Fruit fly (Drosophila melanogaster) whole organism, embryonic: ENCODE measurements around the gene CG5262.

Experiments
- ATbp ChIP-seq: fragments of 200-800 bp; sonication (Bioruptor generic); optimal IDR thresholded peaks from 2 replicates; lab custom pipeline; 2017; ENCODE audit warnings: missing biosample characterization, mild to moderate bottlenecking, missing genetic modification characterization, missing genetic modification reagents
- CG10321 ChIP-seq: fragments of 200-800 bp; sonication (Bioruptor generic); IDR thresholded peaks from 2 replicates; pipeline ENCODE4 v1.3.6; 2022; ENCODE audit warnings: missing biosample characterization, missing genetic modification characterization
- CG10366 ChIP-seq: fragments of 200-800 bp; sonication (Bioruptor generic); IDR thresholded peaks from 2 replicates; pipeline ENCODE4 v1.3.6; 2022; ENCODE audit warnings: missing biosample characterization, missing genetic modification characterization
- CG10959 ChIP-seq: fragments of 200-800 bp; sonication (Bioruptor generic); IDR thresholded peaks from 2 replicates; pipeline ENCODE4 v1.3.6; 2022; ENCODE audit warnings: missing biosample characterization, missing genetic modification characterization
- CG11247 ChIP-seq: fragments of 200-800 bp; sonication (Bioruptor generic); IDR thresholded peaks from 2 replicates; pipeline ENCODE4 v1.3.6; 2022; ENCODE audit warnings: missing biosample characterization, missing genetic modification characterization
- CG12071 ChIP-seq: fragments of 200-800 bp; sonication (Bioruptor generic); optimal IDR thresholded peaks from 3 replicates; lab custom pipeline; 2018; ENCODE audit warnings: missing biosample characterization, mild to moderate bottlenecking, missing genetic modification characterization
- CG14860 ChIP-seq: fragments of 200-800 bp; sonication (Bioruptor generic); IDR thresholded peaks from 3 replicates; pipeline ENCODE4 v1.3.6; 2022; ENCODE audit warnings: missing biosample characterization, missing genetic modification characterization; ENCODE audit not compliant: partially characterized antibody
- CG15514 ChIP-seq: fragments of 200-800 bp; sonication (Bioruptor generic); optimal IDR thresholded peaks from 3 replicates; lab custom pipeline; 2017; ENCODE audit warnings: missing biosample characterization, missing genetic modification characterization, mild to moderate bottlenecking, moderate library complexity, missing genetic modification reagents
- CG2116 ChIP-seq: fragments of 200-800 bp; sonication (Bioruptor generic); optimal IDR thresholded peaks from 3 replicates; lab custom pipeline; 2018; ENCODE audit warnings: missing biosample characterization, mild to moderate bottlenecking, missing genetic modification characterization
- CG2678 ChIP-seq: fragments of 200-800 bp; sonication (Bioruptor generic); optimal IDR thresholded peaks from 3 replicates; lab custom pipeline; 2019; ENCODE audit warnings: missing biosample characterization, mild to moderate bottlenecking, missing genetic modification characterization, moderate library complexity
- CG30431 ChIP-seq: fragments of 200-800 bp; sonication (Bioruptor generic); optimal IDR thresholded peaks from 2 replicates; lab custom pipeline; 2017; ENCODE audit warnings: missing biosample characterization, missing genetic modification characterization
- CG3065 ChIP-seq: fragments of 200-800 bp; sonication (Bioruptor generic); optimal IDR thresholded peaks from 2 replicates; lab custom pipeline; 2016; ENCODE audit warnings: missing biosample characterization, missing genetic modification characterization
- CG3281 ChIP-seq: fragments of 200-800 bp; sonication (Bioruptor generic); optimal IDR thresholded peaks from 3 replicates; lab custom pipeline; 2017; ENCODE audit warnings: missing biosample characterization, mild to moderate bottlenecking, missing genetic modification characterization
- CG3726 ChIP-seq: fragments of 200-800 bp; sonication (Bioruptor generic); IDR thresholded peaks from 3 replicates; pipeline ENCODE4, ENCODE4 v1.3.6; 2022; ENCODE audit warnings: missing biosample characterization, missing genetic modification characterization
- CG3847 ChIP-seq: fragments of 200-800 bp; sonication (Bioruptor generic); IDR thresholded peaks from 2 replicates; pipeline ENCODE4 v1.3.6; 2022; ENCODE audit warnings: missing biosample characterization, missing genetic modification characterization
- CG43689 ChIP-seq: fragments of 200-800 bp; sonication (Bioruptor generic); IDR thresholded peaks from 2 replicates; pipeline ENCODE4 v1.3.6; 2022; ENCODE audit warnings: missing biosample characterization, missing genetic modification characterization
- CG4617 ChIP-seq: fragments of 200-800 bp; sonication (Bioruptor generic); optimal IDR thresholded peaks from 3 replicates; lab custom pipeline; 2016; ENCODE audit warnings: missing biosample characterization, missing genetic modification characterization, borderline replicate concordance
- CG6254 ChIP-seq: fragments of 200-800 bp; sonication (Bioruptor generic); optimal IDR thresholded peaks from 3 replicates; lab custom pipeline; 2017; ENCODE audit warnings: mild to moderate bottlenecking, missing biosample characterization, missing genetic modification reagents, missing genetic modification characterization
- CG6654 ChIP-seq: fragments of 200-800 bp; sonication (Bioruptor generic); optimal IDR thresholded peaks from 2 replicates; lab custom pipeline; 2017; ENCODE audit warnings: missing biosample characterization, mild to moderate bottlenecking, missing genetic modification characterization
- CG6791 ChIP-seq: fragments of 200-800 bp; sonication (Bioruptor generic); IDR thresholded peaks from 3 replicates; pipeline ENCODE4 v1.3.6; 2022; ENCODE audit warnings: missing biosample characterization, missing genetic modification characterization; ENCODE audit not compliant: partially characterized antibody
- CG7372 ChIP-seq: fragments of 200-800 bp; sonication (Bioruptor generic); IDR thresholded peaks from 2 replicates; pipeline ENCODE4 v1.3.6; 2022; ENCODE audit warnings: missing biosample characterization, missing genetic modification characterization
- CG8478 ChIP-seq: fragments of >200 bp; optimal IDR thresholded peaks from 2 replicates; lab custom pipeline; 2018
- CG9437 ChIP-seq: fragments of 200-800 bp; sonication (Bioruptor generic); optimal IDR thresholded peaks from 2 replicates; lab custom pipeline; 2018; ENCODE audit warnings: missing biosample characterization, mild to moderate bottlenecking, missing genetic modification characterization
- CoRest ChIP-seq: fragments of 200-800 bp; sonication (Bioruptor generic); optimal IDR thresholded peaks from 3 replicates; lab custom pipeline; 2018; ENCODE audit warnings: missing biosample characterization, mild to moderate bottlenecking, missing genetic modification characterization, moderate library complexity
- ERR ChIP-seq: fragments of 200-800 bp; sonication (Bioruptor generic); optimal IDR thresholded peaks from 2 replicates; lab custom pipeline; 2016; ENCODE audit warnings: missing biosample characterization, missing genetic modification characterization
- Fer2 ChIP-seq: fragments of 200-800 bp; sonication (Bioruptor generic); optimal IDR thresholded peaks from 2 replicates; lab custom pipeline; 2018; ENCODE audit warnings: missing biosample characterization, mild to moderate bottlenecking, missing genetic modification characterization, moderate library complexity
- HLHmδ ChIP-seq: fragments of 200-800 bp; sonication (Bioruptor generic); optimal IDR thresholded peaks from 2 replicates; lab custom pipeline; 2018; ENCODE audit warnings: missing biosample characterization, mild to moderate bottlenecking, missing genetic modification characterization, moderate library complexity
- Hand ChIP-seq: fragments of 200-800 bp; sonication (Bioruptor generic); optimal IDR thresholded peaks from 2 replicates; lab custom pipeline; 2017; ENCODE audit warnings: mild to moderate bottlenecking, missing biosample characterization, missing genetic modification reagents, missing genetic modification characterization
- Hey ChIP-seq: fragments of 200-800 bp; sonication (Bioruptor generic); optimal IDR thresholded peaks from 3 replicates; lab custom pipeline; 2018; ENCODE audit warnings: missing biosample characterization, mild to moderate bottlenecking, missing genetic modification characterization
- HmgD ChIP-seq: fragments of 200-800 bp; sonication (Bioruptor generic); optimal IDR thresholded peaks from 3 replicates; lab custom pipeline; 2016; ENCODE audit warnings: missing biosample characterization, missing genetic modification characterization
- Hr3 ChIP-seq: fragments of 200-800 bp; sonication (Bioruptor generic); optimal IDR thresholded peaks from 3 replicates; lab custom pipeline; 2016; ENCODE audit warnings: missing biosample characterization, missing genetic modification characterization
- Jarid2 ChIP-seq: fragments of 200-800 bp; sonication (Bioruptor generic); optimal IDR thresholded peaks from 3 replicates; lab custom pipeline; 2017; ENCODE audit warnings: mild to moderate bottlenecking, missing biosample characterization, missing genetic modification reagents, missing genetic modification characterization
- Trl ChIP-seq, 3 experiments: fragments of >200 bp in 2 of 3; fragments of 200-800 bp in 1 of 3; sonication (Bioruptor generic) in 1 of 3; optimal IDR thresholded peaks; 2 replicates in 1 of 3; 3 replicates in 2 of 3; lab custom pipeline; 2016 to 2017; ENCODE audit warnings: missing biosample characterization in 1 of 3, missing genetic modification characterization in 1 of 3
- ab ChIP-seq: fragments of 200-800 bp; sonication (Bioruptor generic); optimal IDR thresholded peaks from 2 replicates; lab custom pipeline; 2016; ENCODE audit warnings: missing biosample characterization, missing genetic modification characterization
- bab2 ChIP-seq: fragments of 200-800 bp; sonication (Bioruptor generic); optimal IDR thresholded peaks from 2 replicates; lab custom pipeline; 2016; ENCODE audit warnings: missing biosample characterization, missing genetic modification characterization
- corto ChIP-seq: fragments of 200-800 bp; sonication (Bioruptor generic); optimal IDR thresholded peaks from 2 replicates; lab custom pipeline; 2016; ENCODE audit warnings: missing biosample characterization, mild to moderate bottlenecking, missing genetic modification characterization, moderate library complexity
- crc ChIP-seq: fragments of 200-800 bp; sonication (Bioruptor generic); optimal IDR thresholded peaks from 2 replicates; lab custom pipeline; 2016; ENCODE audit warnings: missing biosample characterization, missing genetic modification characterization
- fru ChIP-seq: fragments of >200 bp; optimal IDR thresholded peaks from 2 replicates; lab custom pipeline; 2017
- gce ChIP-seq: fragments of 200-800 bp; sonication (Bioruptor generic); IDR thresholded peaks from 3 replicates; pipeline ENCODE4 v1.3.6; 2022; ENCODE audit warnings: missing biosample characterization, missing genetic modification characterization
- h ChIP-seq: fragments of >200 bp; optimal IDR thresholded peaks from 2 replicates; lab custom pipeline; 2017
- ham ChIP-seq: fragments of 200-800 bp; sonication (Bioruptor generic); IDR thresholded peaks from 2 replicates; pipeline ENCODE4 v1.3.6; 2022; ENCODE audit warnings: missing biosample characterization, missing genetic modification characterization
- her ChIP-seq: fragments of 200-800 bp; sonication (Bioruptor generic); optimal IDR thresholded peaks from 2 replicates; lab custom pipeline; 2016; ENCODE audit warnings: missing biosample characterization, missing genetic modification characterization
- ind ChIP-seq: fragments of 200-800 bp; sonication (Bioruptor generic); optimal IDR thresholded peaks from 3 replicates; lab custom pipeline; 2016; ENCODE audit warnings: missing biosample characterization, missing genetic modification characterization
- lov ChIP-seq, 2 experiments: fragments of 200-800 bp in 1 of 2; fragments of >200 bp in 1 of 2; sonication (Bioruptor generic) in 1 of 2; IDR thresholded peaks in 1 of 2; optimal IDR thresholded peaks in 1 of 2; 2 replicates in 1 of 2; 3 replicates in 1 of 2; pipeline versions ENCODE4 v1.3.6 to Lab custom; 2017 to 2022; ENCODE audit warnings: missing biosample characterization in 1 of 2, missing genetic modification characterization in 1 of 2
- rib ChIP-seq: fragments of 200-800 bp; sonication (Bioruptor generic); IDR thresholded peaks from 2 replicates; pipeline ENCODE4 v1.3.6; 2022; ENCODE audit warnings: missing biosample characterization, missing genetic modification characterization
- ro ChIP-seq: fragments of 200-800 bp; sonication (Bioruptor generic); IDR thresholded peaks from 2 replicates; pipeline ENCODE4 v1.3.6; 2022; ENCODE audit warnings: missing biosample characterization, missing genetic modification characterization
- sim ChIP-seq: fragments of 200-800 bp; sonication (Bioruptor generic); IDR thresholded peaks from 2 replicates; pipeline ENCODE4 v1.3.6; 2022; ENCODE audit warnings: missing biosample characterization, missing genetic modification characterization
- slp2 ChIP-seq: fragments of 200-800 bp; sonication (Bioruptor generic); optimal IDR thresholded peaks from 2 replicates; lab custom pipeline; 2016; ENCODE audit warnings: missing biosample characterization, missing genetic modification characterization
- ssp ChIP-seq: fragments of 200-800 bp; sonication (Bioruptor generic); IDR thresholded peaks from 2 replicates; pipeline ENCODE4 v1.3.6; 2022; ENCODE audit warnings: missing biosample characterization, missing genetic modification characterization
- tin ChIP-seq: fragments of 200-800 bp; sonication (Bioruptor generic); optimal IDR thresholded peaks from 3 replicates; lab custom pipeline; 2016; ENCODE audit warnings: missing biosample characterization, missing genetic modification characterization
- ttk ChIP-seq: fragments of 200-800 bp; sonication (Bioruptor generic); IDR thresholded peaks from 2 replicates; pipeline ENCODE4 v2.1.2; 2022; ENCODE audit warnings: missing biosample characterization, missing genetic modification characterization
- usp ChIP-seq: fragments of >200 bp; optimal IDR thresholded peaks from 2 replicates; lab custom pipeline; 2017; ENCODE audit warnings: missing biosample characterization, missing genetic modification characterization

Gene CG5262

DNA sequence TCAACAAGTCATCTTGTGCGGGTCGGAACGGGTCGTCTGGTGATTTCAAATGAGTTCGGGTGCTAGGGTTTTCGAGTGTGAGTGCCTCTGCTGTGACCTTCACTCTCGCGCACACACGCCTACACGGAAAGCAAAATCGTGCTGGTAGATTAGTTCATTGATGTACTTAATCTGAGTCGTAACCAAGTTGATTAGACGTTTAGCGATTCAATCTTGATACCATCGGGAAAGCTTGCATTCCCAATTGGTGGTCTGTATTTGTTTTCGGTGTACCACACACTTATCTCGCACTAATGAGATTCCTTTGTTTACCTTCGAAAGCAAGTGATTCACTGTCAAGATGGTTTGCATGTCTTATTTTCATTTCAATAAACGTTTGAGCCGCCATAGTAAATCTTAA, 41.3 kb downstream of the CG5262 start (continued):
- TF ChIP-seq ttk (GFP tag; lab: Robert Waterston, UW) (0 out of 2 replicates have a peak, but pooled peaks have one; percentile 16), her (GFP tag; lab: Kevin White, UChicago) (peak; percentile 57), ind (GFP tag; lab: Kevin White, UChicago) (peak; percentile 36), rib (0 out of 2 replicates have a peak, but pooled peaks have one; percentile 19), bab2 (GFP tag; lab: Kevin White, UChicago) (peak; percentile 29), fru (no peak), ssp (GFP tag; lab: Robert Waterston, UW) (no peak), ab (no peak), CG4617 (GFP tag; lab: Kevin White, UChicago) (no peak), CG9437 (GFP tag; lab: Kevin White, UChicago) (no peak), CG30431 (GFP tag; lab: Kevin White, UChicago) (no peak), corto (GFP tag; lab: Kevin White, UChicago) (no peak), Jarid2 (GFP tag; lab: Kevin White, UChicago) (no peak), CG43689 (GFP tag; lab: Robert Waterston, UW) (peak; percentile 24; the same call in 1 of the 2 replicates), h (lab: Kevin White, UChicago) (no peak), CG2678 (tag; lab: Kevin White, UChicago) (peak; percentile 60), Trl (optimal IDR thresholded peaks at IDR 0.05; lab: Kevin White, UChicago) (no peak), Trl (GFP tag; optimal IDR thresholded peaks at IDR 0.05; lab: Kevin White, UChicago) (peak; percentile 31), slp2 (GFP tag; lab: Kevin White, UChicago) (no peak), CG6654 (GFP tag; lab: Kevin White, UChicago) (no peak), ro (GFP tag; lab: Robert Waterston, UW) (no peak), Fer2 (tag; lab: Kevin White, UChicago) (no peak), CG10366 (GFP tag; lab: Robert Waterston, UW) (peak; percentile 13; the same call in 1 of the 2 replicates), CG3726 (GFP tag; lab: Robert Waterston, UW) (no peak), gce (GFP tag; lab: Robert Waterston, UW) (no peak), CG3065 (GFP tag; lab: Kevin White, UChicago) (no peak), CG3847 (no peak), sim (GFP tag; lab: Robert Waterston, UW) (no peak), Hey (tag; lab: Kevin White, UChicago) (peak; percentile 21), usp (GFP tag; lab: Kevin White, UChicago) (no peak), CG14860 (GFP tag; lab: Robert Waterston, UW) (no peak), CG11247 (GFP tag; lab: Robert Waterston, UW) (no peak), CG12071 (peak; percentile 18), crc (no peak), CG6791 (GFP tag; lab: Robert Waterston, UW) (no peak), CoRest (tag; lab: Kevin White, UChicago) (peak; percentile 21), CG15514 (GFP tag; lab: Kevin White, UChicago) (peak; percentile 40), HmgD (GFP tag; lab: Kevin White, UChicago) (no peak), CG6254 (GFP tag; lab: Kevin White, UChicago) (no peak), ERR (GFP tag; lab: Kevin White, UChicago) (peak; percentile 59), Hand (GFP tag; lab: Kevin White, UChicago) (no peak), CG10959 (GFP tag; lab: Robert Waterston, UW) (no peak), ham (GFP tag; lab: Robert Waterston, UW) (no peak), lov (optimal IDR thresholded peaks at IDR 0.05; lab: Kevin White, UChicago) (no peak), lov (GFP tag; IDR thresholded peaks at IDR 0.05; lab: Robert Waterston, UW) (no peak), CG10321 (GFP tag; lab: Robert Waterston, UW) (no peak), tin (GFP tag; lab: Kevin White, UChicago) (no peak), ATbp (no peak), CG2116 (GFP tag; lab: Kevin White, UChicago) (no peak), Hr3 (no peak), CG8478 (lab: Kevin White, UChicago) (no peak), CG7372 (GFP tag; lab: Robert Waterston, UW) (no peak), HLHmδ (no peak), CG3281 (GFP tag; lab: Kevin White, UChicago) (peak; percentile 22)
